Fruit fly (Drosophila melanogaster): Measurements from ENCODE around the gene asun.

DNA sequence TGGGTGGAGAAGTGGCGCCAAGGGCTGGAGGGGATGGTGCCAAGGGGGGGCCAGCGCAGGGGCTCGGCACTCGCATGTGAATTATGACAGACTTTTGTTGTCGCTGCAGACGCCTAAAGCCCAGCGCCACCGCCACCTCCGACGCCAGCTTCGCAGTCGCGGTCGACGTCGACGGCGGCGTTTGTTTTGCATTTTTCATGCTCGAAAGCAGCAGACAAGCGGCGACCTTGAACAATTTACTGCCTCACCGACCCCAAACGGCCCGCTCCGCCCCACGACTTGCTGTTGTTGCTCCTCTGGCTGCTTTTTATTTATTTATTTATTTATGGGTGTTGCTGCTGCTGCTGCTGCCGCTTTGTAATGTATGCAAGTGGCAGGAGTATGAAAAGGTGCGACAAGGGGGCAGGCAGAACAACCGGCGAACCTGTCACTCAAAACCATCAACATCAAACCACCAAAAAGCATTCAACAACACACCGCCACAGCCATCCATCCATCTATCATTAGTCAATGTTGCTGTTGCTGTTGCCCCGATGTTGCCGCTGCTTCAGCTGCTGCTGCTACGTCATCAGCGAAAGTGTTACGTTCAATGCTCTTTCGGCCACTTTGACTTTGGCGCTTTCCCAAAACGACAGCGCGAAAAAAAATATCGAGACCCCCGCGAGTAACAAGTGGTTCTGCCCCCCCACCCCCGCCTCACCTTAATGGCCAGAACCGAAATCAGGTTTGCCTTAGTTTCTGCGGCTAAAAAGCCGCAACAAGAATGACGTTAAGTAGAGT lies 45.6 kb upstream of the asun start:
- no peak for TF ChIP-seq CG8159 (tag; optimal IDR thresholded peaks at IDR 0.05)
- TF ChIP-seq CG4496 (GFP tag; IDR thresholded peaks at IDR 0.05) = no peak
- TF ChIP-seq gl (tag; optimal IDR thresholded peaks at IDR 0.05) = no peak
- TF ChIP-seq CG9948 (tag; optimal IDR thresholded peaks at IDR 0.05) = no peak
- no peak for TF ChIP-seq CG14655 (GFP tag; optimal IDR thresholded peaks at IDR 0.05)
- TF ChIP-seq CG12605 (GFP tag; IDR thresholded peaks at IDR 0.05) = no peak
- TF ChIP-seq Pif1B (GFP tag; optimal IDR thresholded peaks at IDR 0.05) = no peak
- no peak for TF ChIP-seq CG8301 (tag; optimal IDR thresholded peaks at IDR 0.05)
- TF ChIP-seq EcR (GFP tag; optimal IDR thresholded peaks at IDR 0.05) = peak; percentile 46
- no peak for TF ChIP-seq CG10348 (GFP tag; IDR thresholded peaks at IDR 0.05)
- no peak for TF ChIP-seq CG34367 (tag; optimal IDR thresholded peaks at IDR 0.05)
- no peak for TF ChIP-seq Pif1A (GFP tag; optimal IDR thresholded peaks at IDR 0.05)
- TF ChIP-seq Snoo (tag; optimal IDR thresholded peaks at IDR 0.05) = no peak

All from whole organism, pupa.